Worm (Caenorhabditis elegans) whole organism, mixed stage, embryonic: ENCODE data around the gene W08E12.7.

ENCODE experiments used
- M03D4.4 ChIP-seq: sonication (generic microtip); optimal IDR thresholded peaks from 2 replicates; lab custom pipeline; 2017; ENCODE audit warnings: mild to moderate bottlenecking, missing genetic modification characterization, missing compliant biosample characterization
- bed-3 ChIP-seq: fragments of 200-800 bp; sonication (Bioruptor generic); optimal IDR thresholded peaks from 3 replicates; lab custom pipeline; 2018; ENCODE audit warnings: mild to moderate bottlenecking, missing genetic modification characterization, moderate library complexity, missing compliant biosample characterization
- ceh-39 ChIP-seq: fragments of 150-350 bp; optimal IDR thresholded peaks from 2 replicates; lab custom pipeline; 2014; ENCODE audit warnings: missing biosample characterization, missing genetic modification characterization
- ceh-83 ChIP-seq: fragments of 200-800 bp; sonication (Bioruptor generic); optimal IDR thresholded peaks from 2 replicates; lab custom pipeline; 2018; ENCODE audit warnings: mild to moderate bottlenecking, missing genetic modification characterization, missing compliant biosample characterization
- cnd-1 ChIP-seq: fragments of 200-800 bp; sonication (Bioruptor generic); optimal IDR thresholded peaks from 2 replicates; lab custom pipeline; 2018; ENCODE audit warnings: mild to moderate bottlenecking, missing genetic modification characterization, missing compliant biosample characterization
- drap-1 ChIP-seq: fragments of 200-800 bp; sonication (Bioruptor generic); optimal IDR thresholded peaks from 3 replicates; lab custom pipeline; 2018; ENCODE audit warnings: mild to moderate bottlenecking, missing genetic modification characterization, missing compliant biosample characterization
- elt-1 ChIP-seq: sonication (generic microtip); optimal IDR thresholded peaks from 2 replicates; lab custom pipeline; 2017; ENCODE audit warnings: missing genetic modification characterization, mild to moderate bottlenecking, missing compliant biosample characterization, antibody characterized with exemption, moderate library complexity, borderline replicate concordance; ENCODE audit not compliant: insufficient read depth
- elt-3 ChIP-seq: fragments of 150-350 bp; optimal IDR thresholded peaks from 2 replicates; lab custom pipeline; 2014; ENCODE audit warnings: missing biosample characterization, missing genetic modification characterization
- flh-1 ChIP-seq: fragments of 200-800 bp; sonication (Bioruptor generic); optimal IDR thresholded peaks from 2 replicates; lab custom pipeline; 2018; ENCODE audit warnings: mild to moderate bottlenecking, missing genetic modification characterization, moderate library complexity, missing compliant biosample characterization
- ham-2 ChIP-seq: fragments of 200-800 bp; sonication (Bioruptor generic); optimal IDR thresholded peaks from 2 replicates; lab custom pipeline; 2018; ENCODE audit warnings: mild to moderate bottlenecking, missing genetic modification characterization, missing compliant biosample characterization
- lin-13 ChIP-seq: fragments of 150-350 bp; optimal IDR thresholded peaks from 2 replicates; lab custom pipeline; 2014; ENCODE audit warnings: missing biosample characterization, missing genetic modification characterization
- lsy-2 ChIP-seq: fragments of 150-350 bp; optimal IDR thresholded peaks from 2 replicates; lab custom pipeline; 2014; ENCODE audit warnings: missing biosample characterization, missing genetic modification characterization
- mab-5 ChIP-seq: fragments of 150-350 bp; optimal IDR thresholded peaks from 2 replicates; lab custom pipeline; 2014; ENCODE audit warnings: missing biosample characterization, missing genetic modification characterization
- nhr-12 ChIP-seq: fragments of 150-350 bp; optimal IDR thresholded peaks from 2 replicates; lab custom pipeline; 2014; ENCODE audit warnings: missing biosample characterization, missing genetic modification characterization
- nhr-2 ChIP-seq: fragments of 150-350 bp; optimal IDR thresholded peaks from 2 replicates; lab custom pipeline; 2014; ENCODE audit warnings: missing biosample characterization, missing genetic modification characterization
- nhr-237 ChIP-seq: fragments of 150-350 bp; optimal IDR thresholded peaks from 2 replicates; lab custom pipeline; 2014; ENCODE audit warnings: missing biosample characterization, missing genetic modification characterization
- nhr-28 ChIP-seq: fragments of 150-350 bp; optimal IDR thresholded peaks from 2 replicates; lab custom pipeline; 2014; ENCODE audit warnings: missing biosample characterization, missing genetic modification characterization
- nhr-76 ChIP-seq: sonication (generic microtip); optimal IDR thresholded peaks from 2 replicates; lab custom pipeline; 2017; ENCODE audit warnings: missing biosample characterization, missing genetic modification characterization
- pha-4 ChIP-seq: fragments of 150-350 bp; optimal IDR thresholded peaks from 2 replicates; lab custom pipeline; 2018; ENCODE audit warnings: missing biosample characterization, missing genetic modification reagents, missing genetic modification characterization
- sem-2 ChIP-seq: fragments of 200-800 bp; sonication (Bioruptor generic); optimal IDR thresholded peaks from 2 replicates; lab custom pipeline; 2018; ENCODE audit warnings: mild to moderate bottlenecking, missing genetic modification characterization, missing compliant biosample characterization
- snpc-4 ChIP-seq: fragments of 150-350 bp; optimal IDR thresholded peaks from 2 replicates; lab custom pipeline; 2014; ENCODE audit warnings: missing biosample characterization, missing genetic modification characterization
- tbx-8 ChIP-seq: fragments of 200-800 bp; sonication (Bioruptor generic); optimal IDR thresholded peaks from 2 replicates; lab custom pipeline; 2018; ENCODE audit warnings: mild to moderate bottlenecking, missing genetic modification characterization, moderate library complexity, missing compliant biosample characterization
- unc-120 ChIP-seq: sonication (generic microtip); optimal IDR thresholded peaks from 2 replicates; lab custom pipeline; 2017; ENCODE audit warnings: missing genetic modification characterization, missing compliant biosample characterization; ENCODE audit not compliant: poor library complexity, severe bottlenecking
- unc-39 ChIP-seq: fragments of 150-350 bp; optimal IDR thresholded peaks from 2 replicates; lab custom pipeline; 2014; ENCODE audit warnings: missing biosample characterization, missing genetic modification characterization
- unc-62 ChIP-seq: fragments of 150-350 bp; optimal IDR thresholded peaks from 2 replicates; lab custom pipeline; 2014; ENCODE audit warnings: missing biosample characterization, missing genetic modification reagents, missing genetic modification characterization
- zip-8 ChIP-seq: fragments of 150-350 bp; optimal IDR thresholded peaks from 2 replicates; lab custom pipeline; 2014; ENCODE audit warnings: missing biosample characterization, missing genetic modification characterization
- ztf-11 ChIP-seq: fragments of 150-350 bp; optimal IDR thresholded peaks from 2 replicates; lab custom pipeline; 2014; ENCODE audit warnings: missing biosample characterization, missing genetic modification characterization

The W08E12.7 gene

ce11 chrIV:3271342-3271741 lies 23.6 kb upstream of the W08E12.7 start:
- peak; percentile 62 for TF ChIP-seq zip-8 (tag; lab: Kevin White, UChicago)
- no peak for TF ChIP-seq unc-62
- peak; percentile 51 for TF ChIP-seq nhr-2 (tag; lab: Kevin White, UChicago)

ce11 chrIV:3273295-3273694 lies 21.6 kb upstream of the W08E12.7 start, which contains the start of gene T26C12.3:
Gene T26C12.3 (minus strand): TSS chrIV:3273395.
- TF ChIP-seq unc-120 (tag; lab: Kevin White, UChicago), result no peak
- TF ChIP-seq elt-1 (tag; lab: Kevin White, UChicago), result no peak
- TF ChIP-seq nhr-12 (tag; lab: Kevin White, UChicago), result no peak
- no peak for TF ChIP-seq drap-1
- TF ChIP-seq cnd-1 (tag; lab: Kevin White, UChicago), result no peak
- no peak for TF ChIP-seq lsy-2 (tag; lab: Kevin White, UChicago)
- TF ChIP-seq sem-2 (GFP tag; lab: Kevin White, UChicago), result no peak
- no peak for TF ChIP-seq mab-5
- TF ChIP-seq ham-2 (GFP tag; lab: Kevin White, UChicago), result no peak
- TF ChIP-seq nhr-237 (tag; lab: Kevin White, UChicago), result no peak
- TF ChIP-seq ceh-39 (tag; lab: Kevin White, UChicago), result no peak

- TF ChIP-seq mab-5 (no peak), unc-120 (tag; lab: Kevin White, UChicago) (no peak), unc-62 (peak; percentile 87), nhr-2 (tag; lab: Kevin White, UChicago) (peak; percentile 74), zip-8 (tag; lab: Kevin White, UChicago) (peak; percentile 86), elt-3 (tag; lab: Kevin White, UChicago) (no peak)
Observed at ce11 chrIV:3278822-3279221, 16.1 kb upstream of the W08E12.7 start.

- TF ChIP-seq ham-2 (GFP tag; lab: Kevin White, UChicago) (no peak), cnd-1 (tag; lab: Kevin White, UChicago) (no peak), mab-5 (no peak), ztf-11 (tag; lab: Kevin White, UChicago) (no peak), elt-1 (tag; lab: Kevin White, UChicago) (no peak), lin-13 (tag; lab: Kevin White, UChicago) (no peak), tbx-8 (GFP tag; lab: Kevin White, UChicago) (no peak), snpc-4 (tag; lab: Kevin White, UChicago) (no peak), M03D4.4 (tag; lab: Kevin White, UChicago) (no peak), drap-1 (no peak), unc-120 (tag; lab: Kevin White, UChicago) (no peak), nhr-76 (no peak), flh-1 (no peak), lsy-2 (tag; lab: Kevin White, UChicago) (no peak), elt-3 (tag; lab: Kevin White, UChicago) (no peak), bed-3 (GFP tag; lab: Kevin White, UChicago) (no peak), unc-39 (tag; lab: Kevin White, UChicago) (no peak), zip-8 (tag; lab: Kevin White, UChicago) (no peak)
Observed at ce11 chrIV:3289237-3289636, 5.7 kb upstream of the W08E12.7 start, which contains the start of gene gcy-23. Gene gcy-23 (minus strand): TSS chrIV:3289337.

- TF ChIP-seq nhr-76 (no peak), bed-3 (GFP tag; lab: Kevin White, UChicago) (no peak), nhr-28 (tag; lab: Kevin White, UChicago) (no peak), M03D4.4 (tag; lab: Kevin White, UChicago) (no peak), pha-4 (tag; lab: Kevin White, UChicago) (no peak)
Observed at ce11 chrIV:3291977-3292561, 2.9 kb upstream of the W08E12.7 start, which contains the start of gene W08E12.8. Gene W08E12.8 (plus strand): TSS chrIV:3292371.

ce11 chrIV:3293800-3294493 lies 988 bp upstream of the W08E12.7 start:
- no peak for TF ChIP-seq ceh-83 (GFP tag; lab: Kevin White, UChicago)
- no peak for TF ChIP-seq lsy-2 (tag; lab: Kevin White, UChicago)
- no peak for TF ChIP-seq elt-3 (tag; lab: Kevin White, UChicago)
- TF ChIP-seq unc-39 (tag; lab: Kevin White, UChicago), result no peak
- no peak for TF ChIP-seq sem-2 (GFP tag; lab: Kevin White, UChicago)
